Fruit fly (Drosophila melanogaster): ENCODE measurements around the gene Hsc20.

Hsc20 gene

dm6 chr3L:16265000-16265399 lies 32.1 kb downstream of the Hsc20 start, which contains the start of the genes CG13051 and CG13069:
CG13051 (minus strand) TSS chr3L:16265100.
CG13069 (plus strand) TSS chr3L:16265385.
- TF ChIP-seq Meics (GFP tag; optimal IDR thresholded peaks at IDR 0.05) (no peak), CG12155 (GFP tag; optimal IDR thresholded peaks at IDR 0.05) (no peak), chinmo (GFP tag; IDR thresholded peaks at IDR 0.05; ENCODE audit: partially characterized antibody) (0 out of 4 replicates have a peak, but pooled peaks have one; percentile 15), CG6254 (GFP tag; optimal IDR thresholded peaks at IDR 0.05) (no peak), da (GFP tag; optimal IDR thresholded peaks at IDR 0.05) (no peak), CG30431 (GFP tag; optimal IDR thresholded peaks at IDR 0.05) (no peak), CG4617 (GFP tag; optimal IDR thresholded peaks at IDR 0.05; ENCODE audit: borderline replicate concordance) (no peak)

- TF ChIP-seq CG14860 (GFP tag; IDR thresholded peaks at IDR 0.05; ENCODE audit: partially characterized antibody) (no peak), nom (GFP tag; optimal IDR thresholded peaks at IDR 0.05) (peak; percentile 15), tll (GFP tag; optimal IDR thresholded peaks at IDR 0.05) (no peak), bsh (GFP tag; optimal IDR thresholded peaks at IDR 0.05) (peak in 1 of 2 experiments; percentile 9)
Observed at dm6 chr3L:16268106-16268733, 35.3 kb downstream of the Hsc20 start, which contains the start of gene CG4950. CG4950 (minus strand) TSS chr3L:16268156.

- TF ChIP-seq vvl (GFP tag; IDR thresholded peaks at IDR 0.05) (0 out of 2 replicates have a peak, but pooled peaks have one; percentile 39), CG2875 (GFP tag; optimal IDR thresholded peaks at IDR 0.05) (no peak), pros (GFP tag; optimal IDR thresholded peaks at IDR 0.05) (no peak), gt (GFP tag; IDR thresholded peaks at IDR 0.05) (no peak), CG11695 (GFP tag; IDR thresholded peaks at IDR 0.05) (no peak), CG11456 (GFP tag; IDR thresholded peaks at IDR 0.05) (no peak), CG1832 (GFP tag; optimal IDR thresholded peaks at IDR 0.05) (no peak), ken (GFP tag; IDR thresholded peaks at IDR 0.05) (no peak), zf30C (GFP tag; optimal IDR thresholded peaks at IDR 0.05) (no peak), hb (GFP tag; IDR thresholded peaks at IDR 0.05; ENCODE audit: partially characterized antibody) (0 out of 3 replicates have a peak, but pooled peaks have one; percentile 16), CG6854 (GFP tag; optimal IDR thresholded peaks at IDR 0.05) (no peak), CG13775 (GFP tag; optimal IDR thresholded peaks at IDR 0.05) (no peak), CG43689 (GFP tag; IDR thresholded peaks at IDR 0.05) (no peak), NC2β (GFP tag; optimal IDR thresholded peaks at IDR 0.05) (no peak), Xrp1 (GFP tag; IDR thresholded peaks at IDR 0.05) (no peak)
Observed at dm6 chr3L:16269092-16269491, 36.2 kb downstream of the Hsc20 start, which contains the start of gene CG13068. CG13068 (plus strand) TSS chr3L:16269392.

dm6 chr3L:16270802-16271332 lies 37.9 kb downstream of the Hsc20 start, which contains the start of the genes CG34248 and CG13067:
CG34248 (minus strand) TSS chr3L:16270902.
CG13067 (plus strand) TSS chr3L:16271282.
- TF ChIP-seq CG8944 (GFP tag; optimal IDR thresholded peaks at IDR 0.05) (no peak), gro (GFP tag; optimal IDR thresholded peaks at IDR 0.05) (no peak), CG12769 (tag; optimal IDR thresholded peaks at IDR 0.05) (no peak), tio (GFP tag; optimal IDR thresholded peaks at IDR 0.05) (no peak), CG1529 (GFP tag; optimal IDR thresholded peaks at IDR 0.05) (no peak), kay (GFP tag; optimal IDR thresholded peaks at IDR 0.05) (no peak), Blimp-1 (GFP tag; optimal IDR thresholded peaks at IDR 0.05) (peak; percentile 80), sug (tag; optimal IDR thresholded peaks at IDR 0.05) (no peak), hth (optimal IDR thresholded peaks at IDR 0.05) (no peak), cad (GFP tag; optimal IDR thresholded peaks at IDR 0.05) (no peak), H2.0 (GFP tag; IDR thresholded peaks at IDR 0.05) (no peak), Aef1 (GFP tag; IDR thresholded peaks at IDR 0.05) (no peak), Dek (tag; optimal IDR thresholded peaks at IDR 0.05) (no peak), sr (GFP tag; IDR thresholded peaks at IDR 0.05) (no peak), bigmax (GFP tag; optimal IDR thresholded peaks at IDR 0.05) (no peak), al (GFP tag; IDR thresholded peaks at IDR 0.05) (no peak), vvl (GFP tag; IDR thresholded peaks at IDR 0.05) (peak; percentile 25; the same call in 1 of the 2 replicates)

Data from whole organism, embryonic.